Worm (Caenorhabditis elegans) whole organism, young adult: Measurements from ENCODE around the gene ckc-1.

ENCODE experiments used
- C17E4.6 ChIP-seq: fragments of 200-800 bp; sonication (Bioruptor generic); IDR thresholded peaks from 2 replicates; pipeline ENCODE4 v1.3.6; 2022; ENCODE audit warnings: missing genetic modification reagents, missing genetic modification characterization, missing compliant biosample characterization
- D2030.7 ChIP-seq: fragments of 200-800 bp; sonication (Bioruptor generic); IDR thresholded peaks from 2 replicates; pipeline ENCODE4 v1.3.6; 2022; ENCODE audit warnings: missing genetic modification reagents, missing genetic modification characterization, missing compliant biosample characterization
- aptf-2 ChIP-seq: fragments of 200-800 bp; sonication (Bioruptor generic); conservative IDR thresholded peaks from 2 replicates; pipeline ENCODE4 v1.3.6; 2022; ENCODE audit warnings: missing genetic modification reagents, missing genetic modification characterization, missing compliant biosample characterization
- aptf-3 ChIP-seq: fragments of 200-800 bp; sonication (Bioruptor generic); IDR thresholded peaks from 2 replicates; pipeline ENCODE4 v1.3.6; 2022; ENCODE audit warnings: missing genetic modification characterization, missing compliant biosample characterization
- dox-1 ChIP-seq: fragments of 200-800 bp; sonication (Bioruptor generic); IDR thresholded peaks from 2 replicates; pipeline ENCODE4 v1.3.6; 2022; ENCODE audit warnings: missing genetic modification reagents, missing genetic modification characterization, missing compliant biosample characterization
- egl-18 ChIP-seq: fragments of 200-800 bp; sonication (Bioruptor generic); IDR thresholded peaks from 2 replicates; pipeline ENCODE4 v1.3.6; 2022; ENCODE audit warnings: missing genetic modification reagents, missing genetic modification characterization, missing compliant biosample characterization
- lir-1 ChIP-seq: fragments of 200-800 bp; sonication (Bioruptor generic); conservative IDR thresholded peaks from 2 replicates; pipeline ENCODE4 v1.3.6; 2022; ENCODE audit warnings: missing genetic modification reagents, missing genetic modification characterization, missing compliant biosample characterization
- nhr-120 ChIP-seq: fragments of 200-800 bp; sonication (Bioruptor generic); IDR thresholded peaks from 2 replicates; pipeline ENCODE4 v1.3.6; 2022; ENCODE audit warnings: missing genetic modification characterization, missing compliant biosample characterization
- snpc-4 ChIP-seq, 5 experiments: fragments of 150-350 bp in 1 of 5; sonication (generic microtip) in 4 of 5; optimal IDR thresholded peaks; 2 replicates each; lab custom pipeline; 2014 to 2018; ENCODE audit warnings: missing genetic modification characterization in 5 of 5, missing biosample characterization in 3 of 5, antibody characterized with exemption in 2 of 5, mild to moderate bottlenecking in 2 of 5, missing compliant biosample characterization in 2 of 5, missing genotype in 2 of 5, moderate library complexity in 2 of 5, missing genetic modification reagents in 1 of 5
- sptf-2 ChIP-seq: fragments of 200-800 bp; sonication (Bioruptor generic); optimal IDR thresholded peaks from 2 replicates; lab custom pipeline; 2018; ENCODE audit warnings: mild to moderate bottlenecking, missing genetic modification characterization, missing compliant biosample characterization
- tbx-9 ChIP-seq: sonication (generic microtip); optimal IDR thresholded peaks from 2 replicates; lab custom pipeline; 2016; ENCODE audit warnings: borderline replicate concordance, missing genetic modification characterization, inconsistent platforms, missing compliant biosample characterization
- unc-62 ChIP-seq: fragments of 150-350 bp; optimal IDR thresholded peaks from 2 replicates; lab custom pipeline; 2014; ENCODE audit warnings: missing biosample characterization, missing genetic modification reagents, missing genetic modification characterization

ce11 chrX:3584481-3584880 lies 8.1 kb downstream of the ckc-1 start:
- no peak for TF ChIP-seq tbx-9 (tag; lab: Kevin White, UChicago)
- TF ChIP-seq nhr-120, result no peak
- no peak for TF ChIP-seq sptf-2 (GFP tag; lab: Kevin White, UChicago)
- TF ChIP-seq unc-62 (GFP tag; lab: Kevin White, UChicago), result no peak
- no peak for TF ChIP-seq aptf-3 (GFP tag; lab: Robert Waterston, UW)
- TF ChIP-seq aptf-2 (GFP tag; lab: Robert Waterston, UW), result no peak
- TF ChIP-seq egl-18, result no peak
- no peak for TF ChIP-seq D2030.7
- no peak for TF ChIP-seq snpc-4 (GFP tag; optimal IDR thresholded peaks at IDR 0.05; lab: Kevin White, UChicago)
- TF ChIP-seq snpc-4 (tag; optimal IDR thresholded peaks at IDR 0.05; lab: Kevin White, UChicago), result no peak
- TF ChIP-seq C17E4.6 (GFP tag; lab: Robert Waterston, UW), result no peak
- TF ChIP-seq dox-1 (GFP tag; lab: Robert Waterston, UW), result no peak
- no peak for TF ChIP-seq lir-1 (GFP tag; lab: Robert Waterston, UW)
